Worm (Caenorhabditis elegans) whole organism, L4 larva: Measurements from ENCODE around the gene R06B10.7.

Experiments used
- T26A8.4 ChIP-seq: fragments of 200-800 bp; sonication (Bioruptor generic); IDR thresholded peaks from 2 replicates; pipeline ENCODE4 v1.3.6; 2022; ENCODE audit warnings: missing genetic modification characterization, missing compliant biosample characterization
- ama-1 ChIP-seq: fragments of 150-350 bp; optimal IDR thresholded peaks from 2 replicates; lab custom pipeline; 2014; ENCODE audit warnings: inconsistent platforms, mixed read lengths
- lin-13 ChIP-seq: fragments of 150-350 bp; optimal IDR thresholded peaks from 2 replicates; lab custom pipeline; 2014; ENCODE audit warnings: missing biosample characterization, missing genetic modification reagents, missing genetic modification characterization
- pha-4 ChIP-seq, 2 experiments: fragments of 150-350 bp in 1 of 2; fragments of 200-800 bp in 1 of 2; sonication (Bioruptor generic) in 1 of 2; IDR thresholded peaks in 1 of 2; optimal IDR thresholded peaks in 1 of 2; 2 replicates each; pipeline versions ENCODE4 v1.3.6 to Lab custom; 2014 to 2022; ENCODE audit warnings: missing genetic modification characterization in 2 of 2, missing genetic modification reagents in 2 of 2, missing biosample characterization in 1 of 2, missing compliant biosample characterization in 1 of 2
- vab-7 ChIP-seq: fragments of 200-800 bp; sonication (Bioruptor generic); IDR thresholded peaks from 2 replicates; pipeline ENCODE4 v1.3.6; 2022; ENCODE audit warnings: missing genetic modification reagents, missing genetic modification characterization, missing compliant biosample characterization

DNA sequence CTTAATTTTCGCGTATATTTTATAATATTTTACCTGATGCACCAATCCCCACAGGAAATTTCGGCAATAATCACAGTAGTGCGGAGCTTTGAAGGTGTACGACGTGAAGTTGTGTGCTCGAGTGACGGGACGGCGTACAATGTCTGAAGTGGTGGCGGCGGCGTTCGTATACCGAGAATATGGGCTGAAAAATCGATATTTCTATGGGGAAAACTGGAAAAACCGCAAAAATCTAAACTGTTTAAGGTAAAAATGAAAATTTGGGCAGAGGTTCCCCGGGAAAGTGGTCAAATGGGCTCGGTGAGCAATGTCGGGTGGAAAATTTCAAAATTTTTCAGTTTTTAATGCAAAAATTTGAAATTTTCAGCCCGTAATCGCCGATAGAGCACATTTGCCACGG, 33.7 kb upstream of the R06B10.7 start:
- TF ChIP-seq ama-1 (lab: Kevin White, UChicago) = no peak
- TF ChIP-seq T26A8.4 (GFP tag; lab: Robert Waterston, UW) = no peak
- no peak for TF ChIP-seq pha-4 (GFP tag; IDR thresholded peaks at IDR 0.05; lab: Robert Waterston, UW)
- no peak for TF ChIP-seq pha-4 (tag; optimal IDR thresholded peaks at IDR 0.05; lab: Kevin White, UChicago)
- no peak for TF ChIP-seq vab-7 (GFP tag; lab: Robert Waterston, UW)
- TF ChIP-seq lin-13 (GFP tag; lab: Kevin White, UChicago) = no peak
